Worm (Caenorhabditis elegans) whole organism, L4 larva: ENCODE data around the gene srr-4.
A peak's percentile ranks its signal among the peaks of the same experiment; 100 is the strongest.

Source experiments
- egl-27 ChIP-seq: sonication (generic microtip); optimal IDR thresholded peaks from 3 replicates; lab custom pipeline; 2017; ENCODE audit warnings: missing biosample characterization, missing genetic modification reagents, missing genetic modification characterization
- nhr-11 ChIP-seq: fragments of 150-350 bp; optimal IDR thresholded peaks from 2 replicates; lab custom pipeline; 2014; ENCODE audit warnings: missing biosample characterization, missing genetic modification characterization

DNA sequence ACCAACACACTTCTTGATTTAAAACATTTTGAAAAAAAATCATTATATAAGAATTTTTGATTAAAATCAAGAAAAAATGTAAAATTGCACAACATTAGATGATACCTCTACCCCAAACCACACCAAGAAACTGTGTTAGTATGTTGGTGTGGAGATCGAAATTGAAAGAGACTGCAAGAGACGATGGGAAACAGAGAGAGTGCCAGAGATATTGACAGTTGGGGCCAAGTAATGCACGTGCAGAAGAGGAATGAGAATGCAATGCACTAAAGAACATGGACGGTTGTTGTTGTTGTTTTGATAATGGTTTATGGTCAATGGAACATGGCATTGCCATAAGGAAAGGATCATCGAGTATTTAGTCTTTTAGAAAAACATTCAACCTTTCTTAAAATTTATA, 13.2 kb downstream of the srr-4 start:
- peak; percentile 45 for TF ChIP-seq nhr-11 (tag; lab: Kevin White, UChicago)
- TF ChIP-seq egl-27 (tag; lab: Kevin White, UChicago): no peak
